Worm (Caenorhabditis elegans): ENCODE results near the gene adm-4.

adm-4 gene

ce11 chrX:7776509-7777001 lies 21.5 kb downstream of the adm-4 start, which contains the start of gene mec-7:
TSS of gene mec-7 (minus strand) at chrX:7776689.
- TF ChIP-seq unc-62 (GFP tag; optimal IDR thresholded peaks at IDR 0.05) (no peak), unc-120 (tag; optimal IDR thresholded peaks at IDR 0.05; ENCODE audit: poor library complexity, severe bottlenecking) (no peak), drap-1 (GFP tag; optimal IDR thresholded peaks at IDR 0.05) (no peak), tbx-8 (GFP tag; optimal IDR thresholded peaks at IDR 0.05) (no peak), blmp-1 (tag; optimal IDR thresholded peaks at IDR 0.05) (no peak), unc-39 (tag; optimal IDR thresholded peaks at IDR 0.05) (no peak), sem-2 (GFP tag; optimal IDR thresholded peaks at IDR 0.05) (no peak), elt-1 (tag; optimal IDR thresholded peaks at IDR 0.05; ENCODE audit: borderline replicate concordance, insufficient read depth) (no peak), snpc-4 (tag; optimal IDR thresholded peaks at IDR 0.05) (no peak), nhr-12 (tag; optimal IDR thresholded peaks at IDR 0.05) (no peak), ham-2 (GFP tag; optimal IDR thresholded peaks at IDR 0.05) (no peak)

- TF ChIP-seq ham-2 (GFP tag; optimal IDR thresholded peaks at IDR 0.05): no peak
- TF ChIP-seq ceh-43 (GFP tag; optimal IDR thresholded peaks at IDR 0.05): no peak
- TF ChIP-seq elt-1 (tag; optimal IDR thresholded peaks at IDR 0.05; ENCODE audit: borderline replicate concordance, insufficient read depth): peak; percentile 83
- TF ChIP-seq mab-5 (tag; optimal IDR thresholded peaks at IDR 0.05): no peak
- no peak for TF ChIP-seq hlh-1 (tag; optimal IDR thresholded peaks at IDR 0.05)
- no peak for TF ChIP-seq cnd-1 (tag; optimal IDR thresholded peaks at IDR 0.05)
- peak; percentile 21 for TF ChIP-seq sptf-1 (tag; optimal IDR thresholded peaks at IDR 0.05)
- no peak for TF ChIP-seq flh-1 (GFP tag; optimal IDR thresholded peaks at IDR 0.05)
Observed at ce11 chrX:7773714-7774318, 24.3 kb downstream of the adm-4 start.

ce11 chrX:7752770-7753169 lies 45.3 kb downstream of the adm-4 start, which contains the start of gene deg-1:
TSS of gene deg-1 (plus strand) at chrX:7753070.
- no peak for TF ChIP-seq hlh-1 (tag; optimal IDR thresholded peaks at IDR 0.05)
- TF ChIP-seq snpc-4 (tag; optimal IDR thresholded peaks at IDR 0.05): no peak
- no peak for TF ChIP-seq ceh-83 (GFP tag; optimal IDR thresholded peaks at IDR 0.05)
- no peak for TF ChIP-seq cnd-1 (tag; optimal IDR thresholded peaks at IDR 0.05)
- TF ChIP-seq bed-3 (GFP tag; optimal IDR thresholded peaks at IDR 0.05): no peak
- no peak for TF ChIP-seq lsy-2 (tag; optimal IDR thresholded peaks at IDR 0.05)
- TF ChIP-seq tbx-8 (GFP tag; optimal IDR thresholded peaks at IDR 0.05): no peak
- TF ChIP-seq drap-1 (GFP tag; optimal IDR thresholded peaks at IDR 0.05): no peak
- no peak for TF ChIP-seq nhr-12 (tag; optimal IDR thresholded peaks at IDR 0.05)
- TF ChIP-seq lin-13 (tag; optimal IDR thresholded peaks at IDR 0.05): no peak
- no peak for TF ChIP-seq ztf-11 (tag; optimal IDR thresholded peaks at IDR 0.05)
- TF ChIP-seq nhr-28 (tag; optimal IDR thresholded peaks at IDR 0.05): no peak

- peak; percentile 35 for TF ChIP-seq nhr-2 (tag; optimal IDR thresholded peaks at IDR 0.05)
- no peak for TF ChIP-seq blmp-1 (tag; optimal IDR thresholded peaks at IDR 0.05)
Observed at ce11 chrX:7750084-7750483, 48.0 kb downstream of the adm-4 start.

ce11 chrX:7745386-7745785 lies 52.7 kb downstream of the adm-4 start:
- no peak for TF ChIP-seq tbx-8 (GFP tag; optimal IDR thresholded peaks at IDR 0.05)
- TF ChIP-seq M03D4.4 (tag; optimal IDR thresholded peaks at IDR 0.05): no peak
- no peak for TF ChIP-seq sptf-1 (tag; optimal IDR thresholded peaks at IDR 0.05)

All from whole organism, mixed stage, embryonic.